Fruit fly (Drosophila melanogaster) whole organism, embryonic: Measurements from ENCODE around the gene stac.

Source experiments
- Adf1 ChIP-seq: fragments of 200-800 bp; sonication (Bioruptor generic); IDR thresholded peaks from 2 replicates; pipeline ENCODE4 v1.3.6; 2022; ENCODE audit warnings: missing biosample characterization, missing genetic modification characterization
- Awh ChIP-seq: fragments of 200-800 bp; sonication (Bioruptor generic); IDR thresholded peaks from 2 replicates; pipeline ENCODE4, ENCODE4 v1.3.6; 2022; ENCODE audit warnings: missing biosample characterization, missing genetic modification characterization
- Bdp1 ChIP-seq: fragments of 200-800 bp; sonication (Bioruptor generic); optimal IDR thresholded peaks from 3 replicates; lab custom pipeline; 2016; ENCODE audit warnings: missing biosample characterization, missing genetic modification characterization
- Bteb2 ChIP-seq: fragments of 200-800 bp; sonication (Bioruptor generic); optimal IDR thresholded peaks from 2 replicates; lab custom pipeline; 2016; ENCODE audit warnings: missing biosample characterization, missing genetic modification characterization
- CG10267 ChIP-seq: fragments of 200-800 bp; sonication (Bioruptor generic); optimal IDR thresholded peaks from 2 replicates; lab custom pipeline; 2018; ENCODE audit warnings: missing biosample characterization, mild to moderate bottlenecking, missing genetic modification characterization, moderate library complexity
- CG10462 ChIP-seq: fragments of 200-800 bp; sonication (Bioruptor generic); optimal IDR thresholded peaks from 2 replicates; lab custom pipeline; 2016; ENCODE audit warnings: missing biosample characterization, missing genetic modification characterization
- CG13296 ChIP-seq: fragments of 200-800 bp; sonication (Bioruptor generic); optimal IDR thresholded peaks from 3 replicates; lab custom pipeline; 2018; ENCODE audit warnings: missing biosample characterization, mild to moderate bottlenecking, missing genetic modification characterization
- CG13624 ChIP-seq: fragments of 200-800 bp; sonication (Bioruptor generic); optimal IDR thresholded peaks from 2 replicates; lab custom pipeline; 2016; ENCODE audit warnings: missing biosample characterization, missing genetic modification characterization
- CG14014 ChIP-seq: fragments of 200-800 bp; sonication (Bioruptor generic); IDR thresholded peaks from 2 replicates; pipeline ENCODE4 v1.3.6; 2022; ENCODE audit warnings: missing biosample characterization, missing genetic modification characterization
- CG14050 ChIP-seq: fragments of 200-800 bp; sonication (Bioruptor generic); IDR thresholded peaks from 3 replicates; pipeline ENCODE4 v1.3.6; 2022; ENCODE audit warnings: missing biosample characterization, missing genetic modification characterization
- CG16815 ChIP-seq: fragments of 200-800 bp; sonication (Bioruptor generic); optimal IDR thresholded peaks from 3 replicates; lab custom pipeline; 2017; ENCODE audit warnings: missing biosample characterization, mild to moderate bottlenecking, missing genetic modification characterization
- CG3838 ChIP-seq: fragments of 200-800 bp; sonication (Bioruptor generic); optimal IDR thresholded peaks from 3 replicates; lab custom pipeline; 2016; ENCODE audit warnings: missing biosample characterization, missing genetic modification characterization
- CG4707 ChIP-seq: fragments of 200-800 bp; sonication (Bioruptor generic); optimal IDR thresholded peaks from 2 replicates; lab custom pipeline; 2018; ENCODE audit warnings: missing biosample characterization, mild to moderate bottlenecking, missing genetic modification characterization, moderate library complexity
- CG6683 ChIP-seq: fragments of 200-800 bp; sonication (Bioruptor generic); optimal IDR thresholded peaks from 2 replicates; lab custom pipeline; 2017; ENCODE audit warnings: missing biosample characterization, mild to moderate bottlenecking, missing genetic modification characterization, missing genetic modification reagents
- CG7271 ChIP-seq: fragments of 200-800 bp; sonication (Bioruptor generic); optimal IDR thresholded peaks from 2 replicates; lab custom pipeline; 2018; ENCODE audit warnings: missing biosample characterization, mild to moderate bottlenecking, missing genetic modification characterization, moderate library complexity
- CG7928 ChIP-seq: fragments of 200-800 bp; sonication (Bioruptor generic); optimal IDR thresholded peaks from 2 replicates; lab custom pipeline; 2017; ENCODE audit warnings: missing biosample characterization, mild to moderate bottlenecking, missing genetic modification characterization
- CG8924 ChIP-seq: fragments of 200-800 bp; optimal IDR thresholded peaks from 3 replicates; lab custom pipeline; 2019; ENCODE audit warnings: missing biosample characterization, mild to moderate bottlenecking, missing genetic modification characterization, moderate library complexity
- Dek ChIP-seq: fragments of 200-800 bp; sonication (Bioruptor generic); optimal IDR thresholded peaks from 3 replicates; lab custom pipeline; 2019; ENCODE audit warnings: missing biosample characterization, mild to moderate bottlenecking, missing genetic modification characterization, moderate library complexity
- Gsc ChIP-seq: fragments of 200-800 bp; sonication (Bioruptor generic); IDR thresholded peaks from 2 replicates; pipeline ENCODE4 v1.3.6; 2022; ENCODE audit warnings: missing biosample characterization, missing genetic modification characterization
- HmgZ ChIP-seq: fragments of 200-800 bp; sonication (Bioruptor generic); optimal IDR thresholded peaks from 2 replicates; lab custom pipeline; 2018; ENCODE audit warnings: missing biosample characterization, mild to moderate bottlenecking, missing genetic modification characterization
- Lim3 ChIP-seq: fragments of 200-800 bp; sonication (Bioruptor generic); IDR thresholded peaks from 2 replicates; pipeline ENCODE4 v1.3.6; 2022; ENCODE audit warnings: missing biosample characterization, missing genetic modification characterization
- Rfx ChIP-seq: fragments of 200-800 bp; sonication (Bioruptor generic); IDR thresholded peaks from 2 replicates; pipeline ENCODE4 v1.3.6; 2022; ENCODE audit warnings: missing biosample characterization, missing genetic modification characterization
- Taf1 ChIP-seq: fragments of 200-800 bp; sonication (Bioruptor generic); IDR thresholded peaks from 2 replicates; pipeline ENCODE4 v1.3.6; 2022; ENCODE audit warnings: missing biosample characterization, missing genetic modification characterization
- abd-A ChIP-seq: fragments of 200-800 bp; sonication (Bioruptor generic); optimal IDR thresholded peaks from 3 replicates; lab custom pipeline; 2019; ENCODE audit warnings: missing biosample characterization, mild to moderate bottlenecking, missing genetic modification characterization, moderate library complexity
- cg ChIP-seq: fragments of 200-800 bp; sonication (Bioruptor generic); optimal IDR thresholded peaks from 3 replicates; lab custom pipeline; 2019; ENCODE audit warnings: missing biosample characterization, mild to moderate bottlenecking, missing genetic modification characterization, moderate library complexity
- chif ChIP-seq, 2 experiments: fragments of 200-800 bp; sonication (Bioruptor generic); optimal IDR thresholded peaks; 3 replicates each; lab custom pipeline; 2016; ENCODE audit warnings: missing biosample characterization in 2 of 2, missing genetic modification characterization in 2 of 2
- ci ChIP-seq: fragments of 200-800 bp; sonication (Bioruptor generic); IDR thresholded peaks from 3 replicates; pipeline ENCODE4 v1.3.6; 2022; ENCODE audit warnings: missing biosample characterization, missing genetic modification characterization
- crp ChIP-seq, 2 experiments: fragments of 200-800 bp; sonication (Bioruptor generic); optimal IDR thresholded peaks; 2 replicates in 1 of 2; 3 replicates in 1 of 2; lab custom pipeline; 2017; ENCODE audit warnings: missing biosample characterization in 2 of 2, missing genetic modification characterization in 2 of 2, mild to moderate bottlenecking in 1 of 2, moderate library complexity in 1 of 2
- dysf ChIP-seq: fragments of 200-800 bp; sonication (Bioruptor generic); IDR thresholded peaks from 3 replicates; pipeline ENCODE4 v1.3.6; 2022; ENCODE audit warnings: missing biosample characterization, missing genetic modification characterization
- fd102C ChIP-seq: fragments of 200-800 bp; sonication (Bioruptor generic); optimal IDR thresholded peaks from 2 replicates; lab custom pipeline; 2018; ENCODE audit warnings: missing biosample characterization, mild to moderate bottlenecking, missing genetic modification characterization, moderate library complexity
- fd3F ChIP-seq: fragments of 200-800 bp; sonication (Bioruptor generic); optimal IDR thresholded peaks from 2 replicates; lab custom pipeline; 2018; ENCODE audit warnings: missing biosample characterization, mild to moderate bottlenecking, missing genetic modification characterization, moderate library complexity
- fd64A ChIP-seq: fragments of 200-800 bp; sonication (Bioruptor generic); optimal IDR thresholded peaks from 3 replicates; lab custom pipeline; 2018; ENCODE audit warnings: missing biosample characterization, mild to moderate bottlenecking, missing genetic modification characterization
- hth ChIP-seq: fragments of >200 bp; optimal IDR thresholded peaks from 2 replicates; lab custom pipeline; 2017; ENCODE audit warnings: inconsistent platforms
- ind ChIP-seq: fragments of 200-800 bp; sonication (Bioruptor generic); optimal IDR thresholded peaks from 3 replicates; lab custom pipeline; 2016; ENCODE audit warnings: missing biosample characterization, missing genetic modification characterization
- jing ChIP-seq: fragments of 200-800 bp; sonication (Bioruptor generic); optimal IDR thresholded peaks from 2 replicates; lab custom pipeline; 2018; ENCODE audit warnings: missing biosample characterization, mild to moderate bottlenecking, missing genetic modification characterization
- kay ChIP-seq: fragments of 200-800 bp; sonication (Bioruptor generic); optimal IDR thresholded peaks from 2 replicates; lab custom pipeline; 2016; ENCODE audit warnings: missing biosample characterization, missing genetic modification characterization
- lab ChIP-seq: fragments of 200-800 bp; sonication (Bioruptor generic); optimal IDR thresholded peaks from 3 replicates; lab custom pipeline; 2017; ENCODE audit warnings: missing biosample characterization, missing genetic modification characterization, mild to moderate bottlenecking, moderate library complexity, missing genetic modification reagents
- mld ChIP-seq: fragments of 200-800 bp; sonication (Bioruptor generic); IDR thresholded peaks from 3 replicates; pipeline ENCODE4 v1.3.6; 2022; ENCODE audit warnings: missing biosample characterization, missing genetic modification characterization; ENCODE audit not compliant: partially characterized antibody
- nom ChIP-seq: fragments of 200-800 bp; sonication (Bioruptor generic); optimal IDR thresholded peaks from 2 replicates; lab custom pipeline; 2017; ENCODE audit warnings: missing biosample characterization, missing genetic modification characterization, mild to moderate bottlenecking, moderate library complexity, missing genetic modification reagents
- org-1 ChIP-seq: fragments of 200-800 bp; sonication (Bioruptor generic); optimal IDR thresholded peaks from 2 replicates; lab custom pipeline; 2017; ENCODE audit warnings: missing biosample characterization, missing genetic modification characterization
- pum ChIP-seq: fragments of 200-800 bp; sonication (Bioruptor generic); optimal IDR thresholded peaks from 2 replicates; lab custom pipeline; 2016; ENCODE audit warnings: missing biosample characterization, missing genetic modification characterization
- sd ChIP-seq: fragments of 200-800 bp; sonication (Bioruptor generic); optimal IDR thresholded peaks from 3 replicates; lab custom pipeline; 2018; ENCODE audit warnings: missing biosample characterization, mild to moderate bottlenecking, missing genetic modification characterization, moderate library complexity
- shn ChIP-seq: fragments of 200-800 bp; sonication (Bioruptor generic); optimal IDR thresholded peaks from 3 replicates; lab custom pipeline; 2016; ENCODE audit warnings: missing biosample characterization, missing genetic modification characterization
- sim ChIP-seq: fragments of 200-800 bp; sonication (Bioruptor generic); IDR thresholded peaks from 2 replicates; pipeline ENCODE4 v1.3.6; 2022; ENCODE audit warnings: missing biosample characterization, missing genetic modification characterization
- slp2 ChIP-seq: fragments of 200-800 bp; sonication (Bioruptor generic); optimal IDR thresholded peaks from 2 replicates; lab custom pipeline; 2016; ENCODE audit warnings: missing biosample characterization, missing genetic modification characterization
- sna ChIP-seq: fragments of 200-800 bp; sonication (Bioruptor generic); IDR thresholded peaks from 2 replicates; pipeline ENCODE4 v1.3.6; 2022; ENCODE audit warnings: missing biosample characterization, missing genetic modification characterization; ENCODE audit not compliant: partially characterized antibody
- sob ChIP-seq: fragments of 200-800 bp; sonication (Bioruptor generic); IDR thresholded peaks from 2 replicates; pipeline ENCODE4 v1.3.6; 2022; ENCODE audit warnings: missing biosample characterization, missing genetic modification characterization
- sr ChIP-seq: fragments of 200-800 bp; sonication (Bioruptor generic); IDR thresholded peaks from 3 replicates; pipeline ENCODE4 v1.3.6; 2022; ENCODE audit warnings: missing biosample characterization, missing genetic modification characterization
- tll ChIP-seq, 2 experiments: fragments of 200-800 bp in 1 of 2; fragments of >200 bp in 1 of 2; sonication (Bioruptor generic) in 1 of 2; optimal IDR thresholded peaks; 2 replicates each; lab custom pipeline; 2017 to 2019; ENCODE audit warnings: missing biosample characterization in 2 of 2, missing genetic modification characterization in 2 of 2, mild to moderate bottlenecking in 1 of 2, moderate library complexity in 1 of 2
- wek ChIP-seq: fragments of 200-800 bp; sonication (Bioruptor generic); optimal IDR thresholded peaks from 3 replicates; lab custom pipeline; 2018; ENCODE audit warnings: missing biosample characterization, mild to moderate bottlenecking, missing genetic modification characterization, moderate library complexity
- yki ChIP-seq: fragments of >200 bp; optimal IDR thresholded peaks from 3 replicates; lab custom pipeline; 2018
- zen2 ChIP-seq: fragments of 200-800 bp; sonication (Bioruptor generic); IDR thresholded peaks from 3 replicates; pipeline ENCODE4 v1.3.6; 2022; ENCODE audit warnings: missing biosample characterization, missing genetic modification characterization; ENCODE audit not compliant: partially characterized antibody

stac gene

DNA sequence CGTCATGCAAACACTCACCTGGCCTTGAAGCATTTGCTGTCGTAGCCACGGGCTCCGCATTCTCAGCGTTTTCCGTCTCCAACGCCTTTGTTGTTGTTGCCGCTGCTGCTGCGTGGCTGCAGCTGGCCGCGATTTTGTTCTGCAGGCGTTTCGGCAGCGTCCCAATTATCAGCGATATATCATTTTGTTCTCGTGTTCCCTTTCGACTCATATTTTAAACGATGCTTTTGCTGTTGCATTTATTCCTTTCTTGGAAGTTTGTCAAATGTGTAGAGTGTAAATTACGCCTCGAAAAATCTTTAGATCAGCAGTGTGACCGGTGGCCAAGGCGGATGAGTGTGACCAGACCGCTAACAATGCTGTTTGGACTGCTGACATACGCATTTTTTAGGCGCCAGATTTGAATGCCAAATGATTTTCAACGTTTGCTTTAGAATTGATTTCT, 22.9 kb upstream of the stac start, which contains the start of gene Smg6 (continued):
- TF ChIP-seq Bdp1 (no peak), fd102C (GFP tag; lab: Kevin White, UChicago) (no peak), CG14014 (GFP tag; lab: Robert Waterston, UW) (no peak), shn (GFP tag; lab: Kevin White, UChicago) (no peak), sr (GFP tag; lab: Robert Waterston, UW) (no peak), Taf1 (GFP tag; lab: Robert Waterston, UW) (no peak), CG7271 (tag; lab: Kevin White, UChicago) (no peak), abd-A (tag; lab: Kevin White, UChicago) (no peak), CG14050 (GFP tag; lab: Robert Waterston, UW) (no peak), sob (GFP tag; lab: Robert Waterston, UW) (no peak), CG16815 (no peak), mld (GFP tag; lab: Robert Waterston, UW) (no peak), Rfx (no peak), tll (GFP tag; optimal IDR thresholded peaks at IDR 0.05; lab: Kevin White, UChicago) (no peak), Dek (tag; lab: Kevin White, UChicago) (no peak), crp (GFP tag; optimal IDR thresholded peaks at IDR 0.05; lab: Kevin White, UChicago) (peak in 1 of 2 experiments; percentile 18), hth (lab: Kevin White, UChicago) (no peak), CG10267 (tag; lab: Kevin White, UChicago) (peak; percentile 46), CG6683 (GFP tag; lab: Kevin White, UChicago) (no peak), CG8924 (no peak), sim (GFP tag; lab: Robert Waterston, UW) (no peak), Lim3 (GFP tag; lab: Robert Waterston, UW) (no peak), CG13296 (GFP tag; lab: Kevin White, UChicago) (no peak), ind (no peak), fd3F (GFP tag; lab: Kevin White, UChicago) (no peak), fd64A (no peak), Gsc (GFP tag; lab: Robert Waterston, UW) (no peak), Awh (GFP tag; lab: Robert Waterston, UW) (no peak), CG7928 (GFP tag; lab: Kevin White, UChicago) (no peak), cg (no peak), HmgZ (tag; lab: Kevin White, UChicago) (peak; percentile 28), slp2 (no peak), chif (GFP tag; optimal IDR thresholded peaks at IDR 0.05; lab: Kevin White, UChicago) (no peak), yki (no peak), CG3838 (GFP tag; lab: Kevin White, UChicago) (no peak), wek (GFP tag; lab: Kevin White, UChicago) (no peak), kay (GFP tag; lab: Kevin White, UChicago) (no peak), zen2 (GFP tag; lab: Robert Waterston, UW) (no peak), ci (0 out of 3 replicates have a peak, but pooled peaks have one; percentile 21), dysf (no peak), jing (no peak), sd (tag; lab: Kevin White, UChicago) (no peak), sna (GFP tag; lab: Robert Waterston, UW) (no peak), CG4707 (GFP tag; lab: Kevin White, UChicago) (no peak), pum (GFP tag; lab: Kevin White, UChicago) (no peak), CG13624 (GFP tag; lab: Kevin White, UChicago) (peak; percentile 89), org-1 (GFP tag; lab: Kevin White, UChicago) (no peak), CG10462 (GFP tag; lab: Kevin White, UChicago) (no peak), Bteb2 (GFP tag; lab: Kevin White, UChicago) (no peak), nom (GFP tag; lab: Kevin White, UChicago) (peak; percentile 37), Adf1 (GFP tag; lab: Robert Waterston, UW) (peak; percentile 69), lab (GFP tag; lab: Kevin White, UChicago) (no peak)
